Fruit fly (Drosophila melanogaster) whole organism, embryonic: ENCODE measurements around the gene dyw.

ENCODE experiments used
- Atf3 ChIP-seq: fragments of 200-800 bp; sonication (Bioruptor generic); optimal IDR thresholded peaks from 3 replicates; lab custom pipeline; 2016; ENCODE audit warnings: missing biosample characterization, missing genetic modification characterization
- CG10209 ChIP-seq: fragments of 200-800 bp; sonication (Bioruptor generic); optimal IDR thresholded peaks from 3 replicates; lab custom pipeline; 2017; ENCODE audit warnings: missing biosample characterization, mild to moderate bottlenecking, missing genetic modification characterization, missing genetic modification reagents
- CG10431 ChIP-seq: fragments of 200-800 bp; sonication (Bioruptor generic); optimal IDR thresholded peaks from 3 replicates; lab custom pipeline; 2018; ENCODE audit warnings: missing biosample characterization, mild to moderate bottlenecking, missing genetic modification characterization
- CG10543 ChIP-seq: fragments of 200-800 bp; sonication (Bioruptor generic); optimal IDR thresholded peaks from 3 replicates; lab custom pipeline; 2017; ENCODE audit warnings: missing biosample characterization, mild to moderate bottlenecking, missing genetic modification characterization, moderate library complexity
- CG11085 ChIP-seq: fragments of 200-800 bp; sonication (Bioruptor generic); IDR thresholded peaks from 2 replicates; pipeline ENCODE4 v1.3.6; 2022; ENCODE audit warnings: missing biosample characterization, missing genetic modification characterization
- CG11398 ChIP-seq: fragments of 200-800 bp; sonication (Bioruptor generic); optimal IDR thresholded peaks from 2 replicates; lab custom pipeline; 2016; ENCODE audit warnings: missing biosample characterization, missing genetic modification characterization
- CG11560 ChIP-seq: fragments of 200-800 bp; sonication (Bioruptor generic); IDR thresholded peaks from 3 replicates; pipeline ENCODE4 v1.3.6; 2022; ENCODE audit warnings: missing biosample characterization, missing genetic modification characterization
- CG11723 ChIP-seq: fragments of 200-800 bp; sonication (Bioruptor generic); optimal IDR thresholded peaks from 2 replicates; lab custom pipeline; 2017; ENCODE audit warnings: missing biosample characterization, mild to moderate bottlenecking, missing genetic modification characterization
- CG12942 ChIP-seq: fragments of 200-800 bp; sonication (Bioruptor generic); optimal IDR thresholded peaks from 3 replicates; lab custom pipeline; 2016; ENCODE audit warnings: missing biosample characterization, missing genetic modification characterization
- CG13424 ChIP-seq: fragments of 200-800 bp; sonication (Bioruptor generic); optimal IDR thresholded peaks from 2 replicates; lab custom pipeline; 2019; ENCODE audit warnings: missing biosample characterization, mild to moderate bottlenecking, missing genetic modification characterization, moderate library complexity
- CG14050 ChIP-seq: fragments of 200-800 bp; sonication (Bioruptor generic); IDR thresholded peaks from 3 replicates; pipeline ENCODE4 v1.3.6; 2022; ENCODE audit warnings: missing biosample characterization, missing genetic modification characterization
- CG15601 ChIP-seq: fragments of 200-800 bp; sonication (Bioruptor generic); optimal IDR thresholded peaks from 3 replicates; lab custom pipeline; 2019; ENCODE audit warnings: missing biosample characterization, mild to moderate bottlenecking, missing genetic modification characterization, moderate library complexity
- CG1602 ChIP-seq: fragments of 200-800 bp; sonication (Bioruptor generic); optimal IDR thresholded peaks from 3 replicates; lab custom pipeline; 2016; ENCODE audit warnings: missing biosample characterization, missing genetic modification characterization
- CG18599 ChIP-seq: fragments of 200-800 bp; sonication (Bioruptor generic); optimal IDR thresholded peaks from 3 replicates; lab custom pipeline; 2017; ENCODE audit warnings: missing biosample characterization, missing genetic modification characterization, mild to moderate bottlenecking, moderate library complexity, missing genetic modification reagents
- CG2120 ChIP-seq: fragments of 200-800 bp; sonication (Bioruptor generic); optimal IDR thresholded peaks from 3 replicates; lab custom pipeline; 2016; ENCODE audit warnings: missing biosample characterization, missing genetic modification characterization
- CG2199 ChIP-seq: fragments of 200-800 bp; sonication (Bioruptor generic); IDR thresholded peaks from 3 replicates; pipeline ENCODE4 v1.3.6; 2022; ENCODE audit warnings: missing biosample characterization, missing genetic modification characterization
- CG4617 ChIP-seq: fragments of 200-800 bp; sonication (Bioruptor generic); optimal IDR thresholded peaks from 3 replicates; lab custom pipeline; 2016; ENCODE audit warnings: missing biosample characterization, missing genetic modification characterization, borderline replicate concordance
- CG7745 ChIP-seq: fragments of 200-800 bp; sonication (Bioruptor generic); optimal IDR thresholded peaks from 2 replicates; lab custom pipeline; 2018; ENCODE audit warnings: missing biosample characterization, mild to moderate bottlenecking, missing genetic modification characterization, moderate library complexity
- CG8290 ChIP-seq, 3 experiments: fragments of 200-800 bp; sonication (Bioruptor generic); optimal IDR thresholded peaks; 2 replicates each; lab custom pipeline; 2016 to 2019; ENCODE audit warnings: missing biosample characterization in 3 of 3, missing genetic modification characterization in 3 of 3, mild to moderate bottlenecking in 2 of 3, moderate library complexity in 1 of 3
- CG8388 ChIP-seq: fragments of 200-800 bp; sonication (Bioruptor generic); optimal IDR thresholded peaks from 2 replicates; lab custom pipeline; 2019; ENCODE audit warnings: missing biosample characterization, mild to moderate bottlenecking, missing genetic modification characterization, moderate library complexity
- Drgx ChIP-seq: fragments of 200-800 bp; sonication (Bioruptor generic); IDR thresholded peaks from 2 replicates; pipeline ENCODE4 v1.3.6; 2022; ENCODE audit warnings: missing biosample characterization, missing genetic modification characterization
- Fer3 ChIP-seq: fragments of 200-800 bp; sonication (Bioruptor generic); optimal IDR thresholded peaks from 2 replicates; lab custom pipeline; 2018; ENCODE audit warnings: missing biosample characterization, mild to moderate bottlenecking, missing genetic modification characterization, moderate library complexity
- HLHmδ ChIP-seq: fragments of 200-800 bp; sonication (Bioruptor generic); optimal IDR thresholded peaks from 2 replicates; lab custom pipeline; 2018; ENCODE audit warnings: missing biosample characterization, mild to moderate bottlenecking, missing genetic modification characterization, moderate library complexity
- Hand ChIP-seq: fragments of 200-800 bp; sonication (Bioruptor generic); optimal IDR thresholded peaks from 2 replicates; lab custom pipeline; 2017; ENCODE audit warnings: mild to moderate bottlenecking, missing biosample characterization, missing genetic modification reagents, missing genetic modification characterization
- Kr ChIP-seq: fragments of 200-800 bp; sonication (Bioruptor generic); optimal IDR thresholded peaks from 2 replicates; lab custom pipeline; 2017; ENCODE audit warnings: missing biosample characterization, mild to moderate bottlenecking, missing genetic modification characterization
- NFAT ChIP-seq: fragments of 200-800 bp; sonication (Bioruptor generic); IDR thresholded peaks from 2 replicates; pipeline ENCODE4 v1.3.6; 2022; ENCODE audit warnings: missing biosample characterization, missing genetic modification characterization
- Spps ChIP-seq: fragments of 200-800 bp; sonication (Bioruptor generic); optimal IDR thresholded peaks from 2 replicates; lab custom pipeline; 2018; ENCODE audit warnings: missing biosample characterization, mild to moderate bottlenecking, missing genetic modification characterization
- Taf1 ChIP-seq: fragments of 200-800 bp; sonication (Bioruptor generic); IDR thresholded peaks from 2 replicates; pipeline ENCODE4 v1.3.6; 2022; ENCODE audit warnings: missing biosample characterization, missing genetic modification characterization
- Xbp1 ChIP-seq: fragments of 200-800 bp; sonication (Bioruptor generic); optimal IDR thresholded peaks from 3 replicates; lab custom pipeline; 2016; ENCODE audit warnings: missing biosample characterization, mild to moderate bottlenecking, missing genetic modification characterization
- amos ChIP-seq: fragments of 200-800 bp; sonication (Bioruptor generic); IDR thresholded peaks from 2 replicates; pipeline ENCODE4 v1.3.6; 2022; ENCODE audit warnings: missing biosample characterization, missing genetic modification characterization; ENCODE audit not compliant: partially characterized antibody
- bigmax ChIP-seq: fragments of 200-800 bp; sonication (Bioruptor generic); optimal IDR thresholded peaks from 2 replicates; lab custom pipeline; 2018; ENCODE audit warnings: missing biosample characterization, mild to moderate bottlenecking, missing genetic modification characterization
- chinmo ChIP-seq: fragments of 200-800 bp; sonication (Bioruptor generic); IDR thresholded peaks from 4 replicates; pipeline ENCODE4 v1.3.6; 2022; ENCODE audit warnings: missing biosample characterization, missing genetic modification characterization; ENCODE audit not compliant: partially characterized antibody
- crc ChIP-seq: fragments of 200-800 bp; sonication (Bioruptor generic); optimal IDR thresholded peaks from 2 replicates; lab custom pipeline; 2016; ENCODE audit warnings: missing biosample characterization, missing genetic modification characterization
- dimm ChIP-seq: fragments of 200-800 bp; sonication (Bioruptor generic); IDR thresholded peaks from 2 replicates; pipeline ENCODE4 v1.3.6; 2022; ENCODE audit warnings: missing biosample characterization, missing genetic modification characterization
- grau ChIP-seq: fragments of 200-800 bp; optimal IDR thresholded peaks from 3 replicates; lab custom pipeline; 2019; ENCODE audit warnings: missing biosample characterization, mild to moderate bottlenecking, missing genetic modification characterization, moderate library complexity
- hbn ChIP-seq: fragments of 200-800 bp; sonication (Bioruptor generic); IDR thresholded peaks from 2 replicates; pipeline ENCODE4 v1.3.6; 2022; ENCODE audit warnings: missing biosample characterization, missing genetic modification characterization; ENCODE audit not compliant: partially characterized antibody
- hth ChIP-seq: fragments of >200 bp; optimal IDR thresholded peaks from 2 replicates; lab custom pipeline; 2017; ENCODE audit warnings: inconsistent platforms
- kah ChIP-seq: fragments of 200-800 bp; sonication (Bioruptor generic); optimal IDR thresholded peaks from 2 replicates; lab custom pipeline; 2018; ENCODE audit warnings: missing biosample characterization, mild to moderate bottlenecking, missing genetic modification characterization
- maf-S ChIP-seq: fragments of 200-800 bp; sonication (Bioruptor generic); optimal IDR thresholded peaks from 2 replicates; lab custom pipeline; 2016; ENCODE audit warnings: missing biosample characterization, missing genetic modification characterization
- nerfin-1 ChIP-seq: fragments of 200-800 bp; sonication (Bioruptor generic); optimal IDR thresholded peaks from 3 replicates; lab custom pipeline; 2019; ENCODE audit warnings: missing biosample characterization, mild to moderate bottlenecking, missing genetic modification characterization, moderate library complexity
- pan ChIP-seq, 4 experiments: fragments of >200 bp in 3 of 4; fragments of 200-800 bp in 1 of 4; sonication (Bioruptor generic) in 1 of 4; optimal IDR thresholded peaks in 3 of 4; IDR thresholded peaks in 1 of 4; 2 replicates each; pipeline versions ENCODE4 v1.3.6 to Lab custom; 2017 to 2022; ENCODE audit warnings: missing biosample characterization in 2 of 4, missing genetic modification characterization in 2 of 4, mixed read lengths in 1 of 4
- prd ChIP-seq, 3 experiments: fragments of >200 bp in 2 of 3; fragments of 200-800 bp in 1 of 3; sonication (Bioruptor generic) in 1 of 3; optimal IDR thresholded peaks in 2 of 3; IDR thresholded peaks in 1 of 3; 2 replicates in 2 of 3; 3 replicates in 1 of 3; pipeline versions ENCODE4 v1.3.6 to Lab custom; 2017 to 2022; ENCODE audit warnings: missing biosample characterization in 1 of 3, missing genetic modification characterization in 1 of 3
- pum ChIP-seq: fragments of 200-800 bp; sonication (Bioruptor generic); optimal IDR thresholded peaks from 2 replicates; lab custom pipeline; 2016; ENCODE audit warnings: missing biosample characterization, missing genetic modification characterization
- rib ChIP-seq: fragments of 200-800 bp; sonication (Bioruptor generic); IDR thresholded peaks from 2 replicates; pipeline ENCODE4 v1.3.6; 2022; ENCODE audit warnings: missing biosample characterization, missing genetic modification characterization
- scrt ChIP-seq: fragments of 200-800 bp; sonication (Bioruptor generic); optimal IDR thresholded peaks from 2 replicates; lab custom pipeline; 2018; ENCODE audit warnings: missing biosample characterization, mild to moderate bottlenecking, missing genetic modification characterization, moderate library complexity
- sens-2 ChIP-seq: fragments of 200-800 bp; sonication (Bioruptor generic); IDR thresholded peaks from 2 replicates; pipeline ENCODE4 v1.3.6; 2022; ENCODE audit warnings: missing biosample characterization, missing genetic modification characterization
- sr ChIP-seq: fragments of 200-800 bp; sonication (Bioruptor generic); IDR thresholded peaks from 3 replicates; pipeline ENCODE4 v1.3.6; 2022; ENCODE audit warnings: missing biosample characterization, missing genetic modification characterization
- zen2 ChIP-seq: fragments of 200-800 bp; sonication (Bioruptor generic); IDR thresholded peaks from 3 replicates; pipeline ENCODE4 v1.3.6; 2022; ENCODE audit warnings: missing biosample characterization, missing genetic modification characterization; ENCODE audit not compliant: partially characterized antibody
- zf30C ChIP-seq: fragments of 200-800 bp; sonication (Bioruptor generic); optimal IDR thresholded peaks from 3 replicates; lab custom pipeline; 2018; ENCODE audit warnings: missing biosample characterization, mild to moderate bottlenecking, missing genetic modification characterization

The dyw gene

dm6 chrX:2720122-2720521 is 26.4 kb upstream of the dyw start, which contains the start of gene CG2701 (continued):
- no peak for TF ChIP-seq NFAT (GFP tag; lab: Robert Waterston, UW)
- no peak for TF ChIP-seq pan (optimal IDR thresholded peaks at IDR 0.05; lab: Kevin White, UChicago)
- TF ChIP-seq pan (GFP tag; optimal IDR thresholded peaks at IDR 0.05 in 1 of 2, IDR thresholded peaks at IDR 0.05 in 1 of 2): no peak
- TF ChIP-seq CG10431 (GFP tag; lab: Kevin White, UChicago): no peak
- TF ChIP-seq Hand (GFP tag; lab: Kevin White, UChicago): no peak
- no peak for TF ChIP-seq zf30C (GFP tag; lab: Kevin White, UChicago)
- TF ChIP-seq sens-2 (GFP tag; lab: Robert Waterston, UW): no peak
- no peak for TF ChIP-seq hth (lab: Kevin White, UChicago)
- TF ChIP-seq CG11560 (tag; lab: Robert Waterston, UW): no peak
- no peak for TF ChIP-seq CG10543 (GFP tag; lab: Kevin White, UChicago)
- TF ChIP-seq dimm (GFP tag; lab: Robert Waterston, UW): no peak
- no peak for TF ChIP-seq CG1602 (GFP tag; lab: Kevin White, UChicago)
- no peak for TF ChIP-seq CG13424 (tag; lab: Kevin White, UChicago)
- TF ChIP-seq CG8388 (GFP tag; lab: Kevin White, UChicago): no peak
- no peak for TF ChIP-seq Xbp1 (GFP tag; lab: Kevin White, UChicago)
- TF ChIP-seq Taf1 (GFP tag; lab: Robert Waterston, UW): no peak
- TF ChIP-seq Kr: no peak
- no peak for TF ChIP-seq Atf3 (GFP tag; lab: Kevin White, UChicago)
- no peak for TF ChIP-seq Fer3 (tag; lab: Kevin White, UChicago)
- no peak for TF ChIP-seq CG11723 (GFP tag; lab: Kevin White, UChicago)
- TF ChIP-seq bigmax (GFP tag; lab: Kevin White, UChicago): no peak
- TF ChIP-seq rib (GFP tag; lab: Robert Waterston, UW): no peak
- TF ChIP-seq CG2120 (GFP tag; lab: Kevin White, UChicago): peak; percentile 43
- no peak for TF ChIP-seq sr (GFP tag; lab: Robert Waterston, UW)
- TF ChIP-seq CG14050 (GFP tag; lab: Robert Waterston, UW): no peak
- TF ChIP-seq grau: no peak
- no peak for TF ChIP-seq scrt (GFP tag; lab: Kevin White, UChicago)
- TF ChIP-seq CG2199: no peak
- no peak for TF ChIP-seq HLHmδ (GFP tag; lab: Kevin White, UChicago)
- TF ChIP-seq CG12942 (GFP tag; lab: Kevin White, UChicago): no peak
- TF ChIP-seq CG18599: no peak
- TF ChIP-seq nerfin-1 (tag; lab: Kevin White, UChicago): no peak
- TF ChIP-seq Drgx (GFP tag; lab: Robert Waterston, UW): no peak
- no peak for TF ChIP-seq CG8290 (GFP tag; optimal IDR thresholded peaks at IDR 0.05; lab: Kevin White, UChicago)
- TF ChIP-seq CG8290 (tag; optimal IDR thresholded peaks at IDR 0.05; lab: Kevin White, UChicago): no peak
- peak; percentile 32 for TF ChIP-seq maf-S (GFP tag; lab: Kevin White, UChicago)
- no peak for TF ChIP-seq CG7745 (tag; lab: Kevin White, UChicago)
- TF ChIP-seq hbn (GFP tag; lab: Robert Waterston, UW): peak; percentile 56; the same call in 1 of the 2 replicates
- TF ChIP-seq amos (GFP tag; lab: Robert Waterston, UW): peak; percentile 77
- no peak for TF ChIP-seq Spps
- no peak for TF ChIP-seq CG15601 (tag; lab: Kevin White, UChicago)
- peak; percentile 49; the same call in 1 of the 3 replicates for TF ChIP-seq zen2 (GFP tag; lab: Robert Waterston, UW)
- no peak for TF ChIP-seq CG10209 (GFP tag; lab: Kevin White, UChicago)
- no peak for TF ChIP-seq crc (GFP tag; lab: Kevin White, UChicago)
- TF ChIP-seq kah (GFP tag; lab: Kevin White, UChicago): no peak
- no peak for TF ChIP-seq CG11085 (GFP tag; lab: Robert Waterston, UW)
- no peak for TF ChIP-seq CG11398 (GFP tag; lab: Kevin White, UChicago)
- TF ChIP-seq CG4617 (GFP tag; lab: Kevin White, UChicago): peak; percentile 78
- no peak for TF ChIP-seq prd (optimal IDR thresholded peaks at IDR 0.05; lab: Kevin White, UChicago)
- no peak for TF ChIP-seq prd (GFP tag; IDR thresholded peaks at IDR 0.05; lab: Robert Waterston, UW)
- 0 out of 4 replicates have a peak, but pooled peaks have one; percentile 67 for TF ChIP-seq chinmo (GFP tag; lab: Robert Waterston, UW)
- no peak for TF ChIP-seq pum (GFP tag; lab: Kevin White, UChicago)
